Worm (Caenorhabditis elegans) whole organism, midembryonic: ENCODE data around the gene C24A8.5.

Source experiments
- T22C8.4 ChIP-seq: fragments of 200-800 bp; sonication (Bioruptor generic); IDR thresholded peaks from 2 replicates; pipeline ENCODE4 v1.3.6; 2022; ENCODE audit warnings: missing genetic modification characterization, missing compliant biosample characterization
- cog-1 ChIP-seq: sonication (generic microtip); optimal IDR thresholded peaks from 2 replicates; lab custom pipeline; 2016; ENCODE audit warnings: missing genetic modification characterization, missing compliant biosample characterization
- flt-1 ChIP-seq: fragments of 200-800 bp; sonication (Bioruptor generic); IDR thresholded peaks from 2 replicates; pipeline ENCODE4 v1.3.6; 2022; ENCODE audit warnings: missing genetic modification characterization, missing compliant biosample characterization
- klf-2 ChIP-seq: fragments of 200-800 bp; sonication (Bioruptor generic); conservative IDR thresholded peaks from 2 replicates; pipeline ENCODE4 v1.3.6; 2022; ENCODE audit warnings: missing genetic modification reagents, missing genetic modification characterization, missing compliant biosample characterization
- med-1 ChIP-seq: sonication (generic microtip); optimal IDR thresholded peaks from 2 replicates; lab custom pipeline; 2017; ENCODE audit warnings: missing genetic modification characterization, mild to moderate bottlenecking, missing compliant biosample characterization, antibody characterized with exemption, missing genetic modification reagents; ENCODE audit not compliant: insufficient read depth
- ref-1 ChIP-seq: fragments of 200-800 bp; sonication (Bioruptor generic); conservative IDR thresholded peaks from 2 replicates; pipeline ENCODE4 v1.3.6; 2022; ENCODE audit warnings: missing genetic modification reagents, missing genetic modification characterization, missing compliant biosample characterization
- tab-1 ChIP-seq: fragments of 200-800 bp; sonication (Bioruptor generic); IDR thresholded peaks from 2 replicates; pipeline ENCODE4 v1.3.6; 2022; ENCODE audit warnings: missing genetic modification characterization, missing compliant biosample characterization
- ztf-23 ChIP-seq: fragments of 200-800 bp; sonication (Bioruptor generic); IDR thresholded peaks from 2 replicates; pipeline ENCODE4 v1.3.6; 2022; ENCODE audit warnings: missing genetic modification reagents, missing genetic modification characterization, missing compliant biosample characterization
- ztf-29 ChIP-seq: fragments of 200-800 bp; sonication (Bioruptor generic); IDR thresholded peaks from 2 replicates; pipeline ENCODE4 v1.3.6; 2022; ENCODE audit warnings: missing genetic modification reagents, missing genetic modification characterization, missing compliant biosample characterization

C24A8.5 gene

DNA sequence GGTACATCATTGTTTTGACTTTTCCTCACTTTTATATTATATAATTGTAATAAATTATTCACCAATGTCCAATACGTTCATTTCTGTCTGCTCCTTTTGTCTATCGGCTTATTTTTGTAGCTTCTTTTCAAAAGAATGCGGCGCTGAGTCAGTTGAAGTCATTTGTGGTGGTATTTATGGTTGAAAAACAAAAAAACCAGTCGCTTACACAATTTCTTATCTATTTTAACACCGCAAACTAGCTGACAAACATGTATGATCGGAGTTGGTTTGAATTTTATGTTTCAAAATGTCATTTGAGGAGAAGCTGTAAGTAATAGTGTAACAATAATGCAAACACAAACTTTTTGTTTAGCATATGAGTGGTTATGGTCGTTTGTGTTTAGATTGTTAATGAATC lies 44.7 kb downstream of the C24A8.5 start, which contains the start of gene ets-10:
Gene ets-10 (plus strand): TSS at position 201 of the 400 bp plus-strand sequence.
- no peak for TF ChIP-seq ztf-23 (GFP tag; lab: Robert Waterston, UW)

ce11 chrX:4282380-4282779 lies 46.3 kb downstream of the C24A8.5 start, which contains the start of gene C52B9.19:
Gene C52B9.19 (plus strand): TSS chrX:4282555.
- no peak for TF ChIP-seq ztf-23 (GFP tag; lab: Robert Waterston, UW)
- no peak for TF ChIP-seq med-1 (GFP tag; lab: Kevin White, UChicago)
- no peak for TF ChIP-seq flt-1 (GFP tag; lab: Robert Waterston, UW)
- TF ChIP-seq cog-1, result no peak
- no peak for TF ChIP-seq ref-1
- TF ChIP-seq T22C8.4 (GFP tag; lab: Robert Waterston, UW), result no peak
- TF ChIP-seq ztf-29 (GFP tag; lab: Robert Waterston, UW), result no peak
- TF ChIP-seq tab-1 (GFP tag; lab: Robert Waterston, UW), result no peak
- no peak for TF ChIP-seq klf-2 (GFP tag; lab: Robert Waterston, UW)

ce11 chrX:4279294-4279782 lies 49.4 kb downstream of the C24A8.5 start, which contains the start of the genes twk-28 and ets-9:
Gene twk-28 (minus strand): TSS chrX:4279344.
Gene ets-9 (plus strand): TSS chrX:4279703.
- TF ChIP-seq cog-1 (no peak), med-1 (GFP tag; lab: Kevin White, UChicago) (no peak), tab-1 (GFP tag; lab: Robert Waterston, UW) (no peak), ztf-23 (GFP tag; lab: Robert Waterston, UW) (no peak), T22C8.4 (GFP tag; lab: Robert Waterston, UW) (no peak), ztf-29 (GFP tag; lab: Robert Waterston, UW) (no peak), flt-1 (GFP tag; lab: Robert Waterston, UW) (no peak), klf-2 (GFP tag; lab: Robert Waterston, UW) (no peak), ref-1 (no peak)
